Fruit fly (Drosophila melanogaster): ENCODE results near the gene CG13950.

dm6 chr2L:826388-826787 lies 33.6 kb upstream of the CG13950 start:
- TF ChIP-seq CG10431 (GFP tag; optimal IDR thresholded peaks at IDR 0.05): no peak
- no peak for TF ChIP-seq Oli (tag; optimal IDR thresholded peaks at IDR 0.05)
- TF ChIP-seq ab (GFP tag; optimal IDR thresholded peaks at IDR 0.05): no peak
- no peak for TF ChIP-seq da (GFP tag; optimal IDR thresholded peaks at IDR 0.05)
- no peak for TF ChIP-seq unc-4 (GFP tag; IDR thresholded peaks at IDR 0.05; ENCODE audit: partially characterized antibody)
- no peak for TF ChIP-seq CG17359 (tag; optimal IDR thresholded peaks at IDR 0.05)
- TF ChIP-seq phol (tag; optimal IDR thresholded peaks at IDR 0.05): no peak

All from whole organism, embryonic.